Fruit fly (Drosophila melanogaster): Measurements from ENCODE around the gene CG43965.
A peak's percentile ranks its signal among the peaks of the same experiment; 100 is the strongest.

CG43965 gene

DNA sequence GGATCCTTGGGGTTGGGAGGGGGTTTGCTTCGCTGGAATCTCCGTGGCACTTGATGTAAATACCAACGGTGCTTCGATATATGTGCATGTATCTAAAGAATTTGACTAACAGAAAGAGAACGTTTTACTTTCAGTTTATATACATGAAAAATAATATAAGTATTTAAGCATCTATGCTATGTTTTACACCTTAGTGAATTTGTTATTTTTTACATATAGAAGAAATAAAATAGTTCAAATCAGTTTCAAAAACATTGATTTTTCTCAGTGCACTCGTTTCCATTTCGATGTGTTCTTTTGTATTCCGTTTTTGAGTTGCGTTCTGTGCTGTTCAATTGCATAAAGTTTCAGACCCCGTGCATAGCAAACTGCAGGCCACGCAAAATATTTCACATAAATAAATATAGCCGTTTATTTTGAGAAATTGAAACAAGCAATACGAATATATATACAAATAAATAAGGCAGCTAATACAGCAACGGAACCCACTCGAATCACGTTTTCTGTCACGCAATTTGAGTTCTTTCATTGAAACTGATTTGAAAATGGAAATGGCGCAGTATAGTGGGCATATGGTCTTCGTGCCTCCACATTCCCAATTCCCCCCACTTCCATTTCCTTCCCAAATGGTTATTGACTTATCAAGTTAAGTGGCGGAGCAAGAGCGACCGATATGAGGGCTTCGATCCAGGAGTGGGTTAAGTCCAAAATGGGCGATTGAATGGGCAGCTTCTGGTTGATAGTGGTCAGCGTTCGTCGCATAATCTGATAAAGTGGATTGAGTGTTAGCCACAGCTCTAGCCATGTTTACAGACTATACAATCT lies 42.8 kb downstream of the CG43965 start (continued):
- TF ChIP-seq ci (GFP tag; IDR thresholded peaks at IDR 0.05) (no peak), zen2 (GFP tag; IDR thresholded peaks at IDR 0.05; ENCODE audit: partially characterized antibody) (no peak), CG13775 (GFP tag; optimal IDR thresholded peaks at IDR 0.05) (no peak), CG7963 (GFP tag; IDR thresholded peaks at IDR 0.05; ENCODE audit: partially characterized antibody) (no peak), Gsc (GFP tag; IDR thresholded peaks at IDR 0.05) (no peak), Hr39 (optimal IDR thresholded peaks at IDR 0.05) (no peak), CoRest (tag; optimal IDR thresholded peaks at IDR 0.05) (no peak), grn (GFP tag; optimal IDR thresholded peaks at IDR 0.05) (peak; percentile 81), eyg (GFP tag; optimal IDR thresholded peaks at IDR 0.05) (no peak), ssp (GFP tag; IDR thresholded peaks at IDR 0.05) (no peak), Dll (GFP tag; IDR thresholded peaks at IDR 0.05; ENCODE audit: partially characterized antibody) (no peak), CG15514 (GFP tag; optimal IDR thresholded peaks at IDR 0.05) (no peak), gem (tag; optimal IDR thresholded peaks at IDR 0.05) (peak; percentile 9), corto (GFP tag; optimal IDR thresholded peaks at IDR 0.05) (no peak), ERR (GFP tag; optimal IDR thresholded peaks at IDR 0.05) (no peak), CG11695 (GFP tag; IDR thresholded peaks at IDR 0.05) (0 out of 3 replicates have a peak, but pooled peaks have one; percentile 50), org-1 (GFP tag; optimal IDR thresholded peaks at IDR 0.05) (no peak), pb (GFP tag; optimal IDR thresholded peaks at IDR 0.05) (no peak), CG13894 (tag; optimal IDR thresholded peaks at IDR 0.05) (peak; percentile 17), Hand (GFP tag; optimal IDR thresholded peaks at IDR 0.05) (no peak), trem (tag; optimal IDR thresholded peaks at IDR 0.05) (no peak), eve (GFP tag; optimal IDR thresholded peaks at IDR 0.05) (no peak), pnt (GFP tag; optimal IDR thresholded peaks at IDR 0.05) (no peak), Ada2b (GFP tag; IDR thresholded peaks at IDR 0.05) (peak; percentile 34; the same call in 1 of the 2 replicates), CTCF (GFP tag; optimal IDR thresholded peaks at IDR 0.05) (no peak), CG7987 (GFP tag; optimal IDR thresholded peaks at IDR 0.05) (peak; percentile 13), CG6175 (GFP tag; IDR thresholded peaks at IDR 0.05) (peak; percentile 13; the same call in 1 of the 3 replicates), Gug (GFP tag; IDR thresholded peaks at IDR 0.05) (no peak), Neu2 (GFP tag; optimal IDR thresholded peaks at IDR 0.05; ENCODE audit: borderline replicate concordance) (no peak), CG17361 (GFP tag; IDR thresholded peaks at IDR 0.05) (0 out of 3 replicates have a peak, but pooled peaks have one; percentile 16), CG30403 (GFP tag; optimal IDR thresholded peaks at IDR 0.05) (no peak), Side (GFP tag; optimal IDR thresholded peaks at IDR 0.05) (no peak), caup (GFP tag; optimal IDR thresholded peaks at IDR 0.05; ENCODE audit: severe bottlenecking) (no peak), Dek (tag; optimal IDR thresholded peaks at IDR 0.05) (no peak), crc (GFP tag; optimal IDR thresholded peaks at IDR 0.05) (no peak), jumu (GFP tag; optimal IDR thresholded peaks at IDR 0.05) (no peak), fu2 (GFP tag; optimal IDR thresholded peaks at IDR 0.05) (no peak), her (GFP tag; optimal IDR thresholded peaks at IDR 0.05) (no peak), sens (GFP tag) (peak; percentile 0), CG7372 (GFP tag; IDR thresholded peaks at IDR 0.05) (no peak), mirr (GFP tag; optimal IDR thresholded peaks at IDR 0.05) (peak; percentile 17), CG11723 (GFP tag; optimal IDR thresholded peaks at IDR 0.05) (no peak), kay (GFP tag; optimal IDR thresholded peaks at IDR 0.05) (no peak), CG2116 (GFP tag; optimal IDR thresholded peaks at IDR 0.05) (no peak), Pdp1 (GFP tag; optimal IDR thresholded peaks at IDR 0.05) (no peak), al (GFP tag; IDR thresholded peaks at IDR 0.05) (no peak), HmgZ (tag; optimal IDR thresholded peaks at IDR 0.05) (peak; percentile 17), odd (GFP tag; optimal IDR thresholded peaks at IDR 0.05) (no peak), sqz (GFP tag; optimal IDR thresholded peaks at IDR 0.05) (no peak), en (GFP tag; optimal IDR thresholded peaks at IDR 0.05) (no peak), B-H2 (GFP tag; optimal IDR thresholded peaks at IDR 0.05) (no peak)
